Fruit fly (Drosophila melanogaster): ENCODE data around the gene CG8086.

CG8086 gene

DNA sequence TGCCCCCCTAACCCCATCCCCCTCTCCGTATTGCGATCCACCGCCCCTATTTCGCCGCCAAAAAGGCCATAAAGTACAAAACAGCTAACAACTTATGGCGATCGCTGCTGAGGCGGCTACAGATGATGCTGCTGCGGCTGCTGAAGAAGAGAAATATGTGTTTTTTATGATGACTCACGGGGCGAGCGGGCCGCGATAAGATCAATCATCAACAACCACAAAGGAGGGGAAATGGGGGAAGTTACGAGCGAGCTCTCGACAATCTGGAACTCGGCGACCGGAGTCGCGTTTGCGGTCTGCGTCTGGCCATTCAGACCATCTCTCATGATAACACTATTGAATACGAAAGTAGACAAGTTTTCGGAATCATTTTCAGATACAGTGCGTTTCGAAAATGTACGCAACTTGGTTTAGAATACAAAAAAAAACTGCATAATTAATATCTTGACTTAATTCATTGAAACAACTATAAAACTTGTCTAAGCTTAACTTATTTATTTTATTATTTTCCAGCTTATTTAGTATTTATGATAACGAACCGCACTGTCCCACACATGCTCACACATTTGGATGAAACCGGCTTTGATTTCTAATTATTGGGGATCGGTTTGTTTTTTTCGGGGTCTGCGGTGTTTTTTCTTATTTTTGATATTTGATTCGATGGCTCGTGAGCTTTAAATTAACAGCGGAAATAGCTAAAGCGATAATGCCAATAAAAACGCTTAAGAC lies 35.0 kb upstream of the CG8086 start:
- TF ChIP-seq danr (GFP tag; IDR thresholded peaks at IDR 0.05) (peak; percentile 95), CG2129 (GFP tag; IDR thresholded peaks at IDR 0.05; ENCODE audit: partially characterized antibody) (no peak), MESR4 (GFP tag; optimal IDR thresholded peaks at IDR 0.05) (peak; percentile 46), ato (GFP tag; IDR thresholded peaks at IDR 0.05; ENCODE audit: partially characterized antibody) (no peak), CG9215 (GFP tag; IDR thresholded peaks at IDR 0.05) (peak; percentile 92), cwo (GFP tag; optimal IDR thresholded peaks at IDR 0.05) (peak; percentile 94), HLH4C (GFP tag; IDR thresholded peaks at IDR 0.05; ENCODE audit: partially characterized antibody) (no peak), Hmr (GFP tag; optimal IDR thresholded peaks at IDR 0.05) (peak; percentile 95), tio (GFP tag; optimal IDR thresholded peaks at IDR 0.05) (peak; percentile 91), unc-4 (GFP tag; IDR thresholded peaks at IDR 0.05; ENCODE audit: partially characterized antibody) (no peak), ftz-f1 (GFP tag; optimal IDR thresholded peaks at IDR 0.05) (peak; percentile 57), Dad (GFP tag; optimal IDR thresholded peaks at IDR 0.05) (peak; percentile 92), fd64A (GFP tag; optimal IDR thresholded peaks at IDR 0.05) (peak; percentile 91), stc (GFP tag; IDR thresholded peaks at IDR 0.05) (peak; percentile 98), Hmx (GFP tag; optimal IDR thresholded peaks at IDR 0.05) (peak; percentile 89), sim (GFP tag; IDR thresholded peaks at IDR 0.05) (peak; percentile 97), CG12391 (tag; optimal IDR thresholded peaks at IDR 0.05) (peak; percentile 97), run (tag; optimal IDR thresholded peaks at IDR 0.05) (peak; percentile 95), CG2712 (tag; optimal IDR thresholded peaks at IDR 0.05) (peak; percentile 98), CG7987 (GFP tag; optimal IDR thresholded peaks at IDR 0.05) (peak; percentile 86), D19A (tag; optimal IDR thresholded peaks at IDR 0.05) (peak; percentile 95), CG4404 (GFP tag; IDR thresholded peaks at IDR 0.05) (peak; percentile 91), slou (GFP tag; optimal IDR thresholded peaks at IDR 0.05) (peak; percentile 88), CG10267 (tag; optimal IDR thresholded peaks at IDR 0.05) (peak; percentile 92), pros (GFP tag; optimal IDR thresholded peaks at IDR 0.05) (peak; percentile 75), CG15696 (tag; optimal IDR thresholded peaks at IDR 0.05) (peak; percentile 87), gcm (GFP tag; optimal IDR thresholded peaks at IDR 0.05) (peak; percentile 95), CG12104 (GFP tag; optimal IDR thresholded peaks at IDR 0.05) (peak; percentile 93), gcm2 (GFP tag; optimal IDR thresholded peaks at IDR 0.05) (peak; percentile 89), klu (GFP tag; IDR thresholded peaks at IDR 0.05) (peak; percentile 94), CG11093 (GFP tag; IDR thresholded peaks at IDR 0.05) (peak; percentile 96), CG2116 (GFP tag; optimal IDR thresholded peaks at IDR 0.05) (peak; percentile 70), Lhr (GFP tag; optimal IDR thresholded peaks at IDR 0.05) (peak; percentile 89), CG12659 (GFP tag; optimal IDR thresholded peaks at IDR 0.05) (peak; percentile 97), sens (GFP tag) (peak; percentile 99), trh (GFP tag; optimal IDR thresholded peaks at IDR 0.05) (peak; percentile 89), twi (tag; optimal IDR thresholded peaks at IDR 0.05) (peak; percentile 93), ATbp (GFP tag; optimal IDR thresholded peaks at IDR 0.05) (peak; percentile 95), MTF-1 (GFP tag; optimal IDR thresholded peaks at IDR 0.05; ENCODE audit: borderline replicate concordance) (peak; percentile 86), CG8924 (tag; optimal IDR thresholded peaks at IDR 0.05) (peak; percentile 97), bab2 (GFP tag; optimal IDR thresholded peaks at IDR 0.05) (peak; percentile 90), CG8388 (GFP tag; optimal IDR thresholded peaks at IDR 0.05) (peak; percentile 97), CG34224 (GFP tag; IDR thresholded peaks at IDR 0.05; ENCODE audit: partially characterized antibody) (no peak), mam (GFP tag; optimal IDR thresholded peaks at IDR 0.05) (peak; percentile 94), Deaf1 (tag; optimal IDR thresholded peaks at IDR 0.05) (peak; percentile 83), lov (optimal IDR thresholded peaks at IDR 0.05) (no peak), lov (GFP tag; IDR thresholded peaks at IDR 0.05) (peak; percentile 92), CG10147 (GFP tag; optimal IDR thresholded peaks at IDR 0.05) (peak; percentile 94), CG10366 (GFP tag; IDR thresholded peaks at IDR 0.05) (peak; percentile 96)

All from whole organism, embryonic.